Fruit fly (Drosophila melanogaster) whole organism, embryonic: Measurements from ENCODE around the gene Cyp313a4.
A peak's percentile ranks its signal among the peaks of the same experiment; 100 is the strongest.

Source experiments
- CG13296 ChIP-seq: fragments of 200-800 bp; sonication (Bioruptor generic); optimal IDR thresholded peaks from 3 replicates; lab custom pipeline; 2018; ENCODE audit warnings: missing biosample characterization, mild to moderate bottlenecking, missing genetic modification characterization
- CG18764 ChIP-seq: fragments of 200-800 bp; sonication (Bioruptor generic); optimal IDR thresholded peaks from 3 replicates; lab custom pipeline; 2016; ENCODE audit warnings: missing biosample characterization, missing genetic modification characterization
- CG2116 ChIP-seq: fragments of 200-800 bp; sonication (Bioruptor generic); optimal IDR thresholded peaks from 3 replicates; lab custom pipeline; 2018; ENCODE audit warnings: missing biosample characterization, mild to moderate bottlenecking, missing genetic modification characterization
- CG7786 ChIP-seq: fragments of 200-800 bp; sonication (Bioruptor generic); optimal IDR thresholded peaks from 2 replicates; lab custom pipeline; 2016; ENCODE audit warnings: missing biosample characterization, missing genetic modification characterization
- CG9817 ChIP-seq: fragments of 200-800 bp; sonication (Bioruptor generic); optimal IDR thresholded peaks from 2 replicates; lab custom pipeline; 2018; ENCODE audit warnings: missing biosample characterization, mild to moderate bottlenecking, missing genetic modification characterization, moderate library complexity
- Gug ChIP-seq: fragments of 200-800 bp; sonication (Bioruptor generic); IDR thresholded peaks from 4 replicates; pipeline ENCODE4 v1.3.6; 2022; ENCODE audit warnings: missing biosample characterization, missing genetic modification characterization
- H2.0 ChIP-seq: fragments of 200-800 bp; sonication (Bioruptor generic); IDR thresholded peaks from 2 replicates; pipeline ENCODE4 v1.3.6; 2022; ENCODE audit warnings: missing biosample characterization, missing genetic modification characterization
- cwo ChIP-seq: fragments of 200-800 bp; sonication (Bioruptor generic); optimal IDR thresholded peaks from 3 replicates; lab custom pipeline; 2017; ENCODE audit warnings: missing biosample characterization, missing genetic modification characterization, mild to moderate bottlenecking, moderate library complexity, missing genetic modification reagents
- jumu ChIP-seq: fragments of 200-800 bp; sonication (Bioruptor generic); optimal IDR thresholded peaks from 3 replicates; lab custom pipeline; 2016; ENCODE audit warnings: missing biosample characterization, missing genetic modification characterization
- odd ChIP-seq: fragments of 200-800 bp; sonication (Bioruptor generic); optimal IDR thresholded peaks from 2 replicates; lab custom pipeline; 2017; ENCODE audit warnings: missing biosample characterization, mild to moderate bottlenecking, missing genetic modification characterization
- sob ChIP-seq: fragments of 200-800 bp; sonication (Bioruptor generic); IDR thresholded peaks from 2 replicates; pipeline ENCODE4 v1.3.6; 2022; ENCODE audit warnings: missing biosample characterization, missing genetic modification characterization
- tio ChIP-seq: fragments of 200-800 bp; sonication (Bioruptor generic); optimal IDR thresholded peaks from 2 replicates; lab custom pipeline; 2017; ENCODE audit warnings: missing biosample characterization, missing genetic modification characterization, inconsistent platforms
- zfh2 ChIP-seq: fragments of 200-800 bp; sonication (Bioruptor generic); optimal IDR thresholded peaks from 2 replicates; lab custom pipeline; 2016; ENCODE audit warnings: missing biosample characterization, missing genetic modification characterization

DNA sequence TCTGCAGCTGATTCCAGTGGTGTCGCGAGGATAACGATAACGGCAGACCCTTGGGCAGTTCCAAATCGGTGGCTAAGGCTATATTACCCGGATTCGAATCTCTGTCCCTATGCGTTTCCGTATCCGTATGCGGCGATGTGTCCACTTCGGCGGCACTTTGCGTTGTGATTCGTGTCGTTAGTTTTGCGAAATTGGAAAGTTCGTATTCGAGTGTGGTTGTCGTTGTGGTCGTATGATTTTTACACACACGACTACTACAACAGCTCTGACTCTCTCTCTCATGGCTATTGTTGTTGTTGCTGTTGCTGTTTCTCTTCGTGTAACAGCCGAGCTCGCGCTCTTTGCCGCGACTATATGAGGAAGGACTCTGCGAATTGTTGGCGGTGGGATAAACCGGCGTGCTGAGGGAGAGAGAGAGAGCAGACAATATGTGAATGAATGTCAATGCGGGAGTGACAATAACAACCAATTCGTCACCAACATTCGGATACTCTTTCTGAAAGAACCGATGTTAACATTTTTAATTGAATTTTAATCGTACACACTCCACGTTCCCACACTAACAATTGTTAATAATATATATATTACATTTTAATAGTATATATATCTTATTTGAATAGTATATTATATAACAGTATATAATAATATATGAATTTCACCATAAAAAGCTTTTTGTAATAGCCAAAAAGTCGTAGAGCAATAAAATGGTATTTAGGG is 38.6 kb upstream of the Cyp313a4 start:
- TF ChIP-seq CG18764 (GFP tag; lab: Kevin White, UChicago): no peak
- no peak for TF ChIP-seq jumu (GFP tag; lab: Kevin White, UChicago)
- peak; percentile 10 for TF ChIP-seq tio (GFP tag; lab: Kevin White, UChicago)
- no peak for TF ChIP-seq CG2116 (GFP tag; lab: Kevin White, UChicago)
- TF ChIP-seq H2.0 (GFP tag; lab: Robert Waterston, UW): 0 out of 2 replicates have a peak, but pooled peaks have one; percentile 9
- TF ChIP-seq zfh2 (GFP tag; lab: Kevin White, UChicago): no peak
- peak; percentile 29 for TF ChIP-seq cwo
- TF ChIP-seq sob (GFP tag; lab: Robert Waterston, UW): no peak
- TF ChIP-seq CG7786 (GFP tag; lab: Kevin White, UChicago): no peak
- peak; percentile 46 for TF ChIP-seq CG13296
- TF ChIP-seq CG9817 (tag; lab: Kevin White, UChicago): no peak
- no peak for TF ChIP-seq Gug (GFP tag; lab: Robert Waterston, UW)
- no peak for TF ChIP-seq odd (GFP tag; lab: Kevin White, UChicago)
